Fruit fly (Drosophila melanogaster) whole organism, embryonic: Measurements from ENCODE around the gene kra.

Experiments used
- Atf3 ChIP-seq: fragments of 200-800 bp; sonication (Bioruptor generic); optimal IDR thresholded peaks from 3 replicates; lab custom pipeline; 2016; ENCODE audit warnings: missing biosample characterization, missing genetic modification characterization
- Atf6 ChIP-seq: fragments of 200-800 bp; sonication (Bioruptor generic); IDR thresholded peaks from 2 replicates; pipeline ENCODE4 v1.3.6; 2022; ENCODE audit warnings: missing biosample characterization, missing genetic modification characterization
- B-H1 ChIP-seq: fragments of 200-800 bp; sonication (Bioruptor generic); IDR thresholded peaks from 3 replicates; pipeline ENCODE4 v1.3.6; 2022; ENCODE audit warnings: missing biosample characterization, missing genetic modification characterization
- CG10267 ChIP-seq: fragments of 200-800 bp; sonication (Bioruptor generic); optimal IDR thresholded peaks from 2 replicates; lab custom pipeline; 2018; ENCODE audit warnings: missing biosample characterization, mild to moderate bottlenecking, missing genetic modification characterization, moderate library complexity
- CG10431 ChIP-seq: fragments of 200-800 bp; sonication (Bioruptor generic); optimal IDR thresholded peaks from 3 replicates; lab custom pipeline; 2018; ENCODE audit warnings: missing biosample characterization, mild to moderate bottlenecking, missing genetic modification characterization
- CG11085 ChIP-seq: fragments of 200-800 bp; sonication (Bioruptor generic); IDR thresholded peaks from 2 replicates; pipeline ENCODE4 v1.3.6; 2022; ENCODE audit warnings: missing biosample characterization, missing genetic modification characterization
- CG12942 ChIP-seq: fragments of 200-800 bp; sonication (Bioruptor generic); optimal IDR thresholded peaks from 3 replicates; lab custom pipeline; 2016; ENCODE audit warnings: missing biosample characterization, missing genetic modification characterization
- CG14441 ChIP-seq: fragments of 200-800 bp; sonication (Bioruptor generic); IDR thresholded peaks from 2 replicates; pipeline ENCODE4 v1.3.6; 2022; ENCODE audit warnings: missing biosample characterization, missing genetic modification characterization
- CG14710 ChIP-seq: fragments of 200-800 bp; sonication (Bioruptor generic); optimal IDR thresholded peaks from 3 replicates; lab custom pipeline; 2019; ENCODE audit warnings: missing biosample characterization, mild to moderate bottlenecking, missing genetic modification characterization, moderate library complexity
- CG17361 ChIP-seq: fragments of 200-800 bp; sonication (Bioruptor generic); IDR thresholded peaks from 3 replicates; pipeline ENCODE4 v1.3.6; 2022; ENCODE audit warnings: missing biosample characterization, missing genetic modification characterization
- CG2116 ChIP-seq: fragments of 200-800 bp; sonication (Bioruptor generic); optimal IDR thresholded peaks from 3 replicates; lab custom pipeline; 2018; ENCODE audit warnings: missing biosample characterization, mild to moderate bottlenecking, missing genetic modification characterization
- CG2889 ChIP-seq: fragments of 200-800 bp; sonication (Bioruptor generic); IDR thresholded peaks from 3 replicates; pipeline ENCODE4 v1.3.6; 2022; ENCODE audit warnings: missing biosample characterization, missing genetic modification characterization
- CG31224 ChIP-seq: fragments of 200-800 bp; sonication (Bioruptor generic); IDR thresholded peaks from 2 replicates; pipeline ENCODE4 v1.3.6; 2022; ENCODE audit warnings: missing biosample characterization, missing genetic modification characterization
- CG32767 ChIP-seq: fragments of 200-800 bp; sonication (Bioruptor generic); IDR thresholded peaks from 2 replicates; pipeline ENCODE4 v1.3.6; 2022; ENCODE audit warnings: missing biosample characterization, missing genetic modification characterization
- CG3281 ChIP-seq: fragments of 200-800 bp; sonication (Bioruptor generic); optimal IDR thresholded peaks from 3 replicates; lab custom pipeline; 2017; ENCODE audit warnings: missing biosample characterization, mild to moderate bottlenecking, missing genetic modification characterization
- CG3847 ChIP-seq: fragments of 200-800 bp; sonication (Bioruptor generic); IDR thresholded peaks from 2 replicates; pipeline ENCODE4 v1.3.6; 2022; ENCODE audit warnings: missing biosample characterization, missing genetic modification characterization
- CG4820 ChIP-seq: fragments of 200-800 bp; sonication (Bioruptor generic); optimal IDR thresholded peaks from 3 replicates; lab custom pipeline; 2016; ENCODE audit warnings: missing biosample characterization, missing genetic modification characterization
- CG6175 ChIP-seq: fragments of 200-800 bp; sonication (Bioruptor generic); IDR thresholded peaks from 3 replicates; pipeline ENCODE4 v1.3.6; 2022; ENCODE audit warnings: missing biosample characterization, missing genetic modification characterization
- CG6791 ChIP-seq: fragments of 200-800 bp; sonication (Bioruptor generic); IDR thresholded peaks from 3 replicates; pipeline ENCODE4 v1.3.6; 2022; ENCODE audit warnings: missing biosample characterization, missing genetic modification characterization; ENCODE audit not compliant: partially characterized antibody
- CG6854 ChIP-seq: fragments of 200-800 bp; sonication (Bioruptor generic); optimal IDR thresholded peaks from 3 replicates; lab custom pipeline; 2017; ENCODE audit warnings: missing biosample characterization, mild to moderate bottlenecking, missing genetic modification characterization
- CG7357 ChIP-seq: fragments of 200-800 bp; sonication (Bioruptor generic); IDR thresholded peaks from 3 replicates; pipeline ENCODE4 v1.3.6; 2022; ENCODE audit warnings: missing biosample characterization, missing genetic modification characterization
- CG9609 ChIP-seq: fragments of 200-800 bp; sonication (Bioruptor generic); optimal IDR thresholded peaks from 3 replicates; lab custom pipeline; 2016; ENCODE audit warnings: missing biosample characterization, missing genetic modification characterization
- Dip3 ChIP-seq: fragments of 200-800 bp; sonication (Bioruptor generic); optimal IDR thresholded peaks from 3 replicates; lab custom pipeline; 2016; ENCODE audit warnings: missing biosample characterization, missing genetic modification characterization
- Ets65A ChIP-seq: fragments of 200-800 bp; sonication (Bioruptor generic); peaks from one replicate; lab custom pipeline; 2016; ENCODE audit warnings: missing biosample characterization, missing genetic modification characterization
- Fer3 ChIP-seq: fragments of 200-800 bp; sonication (Bioruptor generic); optimal IDR thresholded peaks from 2 replicates; lab custom pipeline; 2018; ENCODE audit warnings: missing biosample characterization, mild to moderate bottlenecking, missing genetic modification characterization, moderate library complexity
- Gug ChIP-seq: fragments of 200-800 bp; sonication (Bioruptor generic); IDR thresholded peaks from 4 replicates; pipeline ENCODE4 v1.3.6; 2022; ENCODE audit warnings: missing biosample characterization, missing genetic modification characterization
- H2.0 ChIP-seq: fragments of 200-800 bp; sonication (Bioruptor generic); IDR thresholded peaks from 2 replicates; pipeline ENCODE4 v1.3.6; 2022; ENCODE audit warnings: missing biosample characterization, missing genetic modification characterization
- HmgZ ChIP-seq: fragments of 200-800 bp; sonication (Bioruptor generic); optimal IDR thresholded peaks from 2 replicates; lab custom pipeline; 2018; ENCODE audit warnings: missing biosample characterization, mild to moderate bottlenecking, missing genetic modification characterization
- MTF-1 ChIP-seq: fragments of 200-800 bp; sonication (Bioruptor generic); optimal IDR thresholded peaks from 2 replicates; lab custom pipeline; 2018; ENCODE audit warnings: missing biosample characterization, mild to moderate bottlenecking, missing genetic modification characterization, borderline replicate concordance
- Myb ChIP-seq: fragments of 200-800 bp; sonication (Bioruptor generic); optimal IDR thresholded peaks from 2 replicates; lab custom pipeline; 2016; ENCODE audit warnings: missing biosample characterization, missing genetic modification characterization
- Poxn ChIP-seq: fragments of 200-800 bp; sonication (Bioruptor generic); IDR thresholded peaks from 2 replicates; pipeline ENCODE4 v1.3.6; 2022; ENCODE audit warnings: missing biosample characterization, missing genetic modification characterization
- Side ChIP-seq: fragments of 200-800 bp; sonication (Bioruptor generic); optimal IDR thresholded peaks from 2 replicates; lab custom pipeline; 2016; ENCODE audit warnings: missing biosample characterization, missing genetic modification characterization
- abd-A ChIP-seq: fragments of 200-800 bp; sonication (Bioruptor generic); optimal IDR thresholded peaks from 3 replicates; lab custom pipeline; 2019; ENCODE audit warnings: missing biosample characterization, mild to moderate bottlenecking, missing genetic modification characterization, moderate library complexity
- ap ChIP-seq: fragments of 200-800 bp; sonication (Bioruptor generic); IDR thresholded peaks from 2 replicates; pipeline ENCODE4 v1.3.6; 2022; ENCODE audit warnings: missing biosample characterization, missing genetic modification characterization
- crol ChIP-seq: fragments of 200-800 bp; sonication (Bioruptor generic); IDR thresholded peaks from 2 replicates; pipeline ENCODE4 v1.3.6; 2022; ENCODE audit warnings: missing biosample characterization, missing genetic modification characterization
- cwo ChIP-seq: fragments of 200-800 bp; sonication (Bioruptor generic); optimal IDR thresholded peaks from 3 replicates; lab custom pipeline; 2017; ENCODE audit warnings: missing biosample characterization, missing genetic modification characterization, mild to moderate bottlenecking, moderate library complexity, missing genetic modification reagents
- dmrt99B ChIP-seq: fragments of 200-800 bp; sonication (Bioruptor generic); optimal IDR thresholded peaks from 2 replicates; lab custom pipeline; 2018; ENCODE audit warnings: missing biosample characterization, mild to moderate bottlenecking, missing genetic modification characterization, moderate library complexity
- dpn ChIP-seq, 2 experiments: fragments of 200-800 bp; sonication (Bioruptor generic); optimal IDR thresholded peaks; 3 replicates each; lab custom pipeline; 2016; ENCODE audit warnings: missing biosample characterization in 2 of 2, missing genetic modification characterization in 2 of 2
- gcm2 ChIP-seq: fragments of 200-800 bp; sonication (Bioruptor generic); optimal IDR thresholded peaks from 2 replicates; lab custom pipeline; 2016; ENCODE audit warnings: missing biosample characterization, missing genetic modification characterization
- hkb ChIP-seq, 2 experiments: fragments of 200-800 bp in 1 of 2; fragments of >200 bp in 1 of 2; sonication (Bioruptor generic) in 1 of 2; IDR thresholded peaks in 1 of 2; optimal IDR thresholded peaks in 1 of 2; 2 replicates each; pipeline versions ENCODE4 v1.3.6 to Lab custom; 2017 to 2022; ENCODE audit warnings: missing biosample characterization in 1 of 2, missing genetic modification characterization in 1 of 2
- ken ChIP-seq: fragments of 200-800 bp; sonication (Bioruptor generic); IDR thresholded peaks from 3 replicates; pipeline ENCODE4 v1.3.6; 2022; ENCODE audit warnings: missing biosample characterization, missing genetic modification characterization
- lmd ChIP-seq: fragments of 200-800 bp; sonication (Bioruptor generic); IDR thresholded peaks from 2 replicates; pipeline ENCODE4 v1.3.6; 2022; ENCODE audit warnings: missing biosample characterization, missing genetic modification characterization
- nau ChIP-seq: fragments of 200-800 bp; sonication (Bioruptor generic); optimal IDR thresholded peaks from 3 replicates; lab custom pipeline; 2017; ENCODE audit warnings: missing biosample characterization, mild to moderate bottlenecking, missing genetic modification characterization, missing genetic modification reagents
- nerfin-1 ChIP-seq: fragments of 200-800 bp; sonication (Bioruptor generic); optimal IDR thresholded peaks from 3 replicates; lab custom pipeline; 2019; ENCODE audit warnings: missing biosample characterization, mild to moderate bottlenecking, missing genetic modification characterization, moderate library complexity
- salm ChIP-seq: fragments of 200-800 bp; sonication (Bioruptor generic); optimal IDR thresholded peaks from 2 replicates; lab custom pipeline; 2018; ENCODE audit warnings: missing biosample characterization, mild to moderate bottlenecking, missing genetic modification characterization
- sqz ChIP-seq: fragments of 200-800 bp; sonication (Bioruptor generic); optimal IDR thresholded peaks from 3 replicates; lab custom pipeline; 2018; ENCODE audit warnings: missing biosample characterization, mild to moderate bottlenecking, missing genetic modification characterization
- sug ChIP-seq: fragments of 200-800 bp; optimal IDR thresholded peaks from 2 replicates; lab custom pipeline; 2019; ENCODE audit warnings: missing biosample characterization, mild to moderate bottlenecking, missing genetic modification characterization, moderate library complexity
- tap ChIP-seq: fragments of 200-800 bp; optimal IDR thresholded peaks from 3 replicates; lab custom pipeline; 2019; ENCODE audit warnings: missing biosample characterization, mild to moderate bottlenecking, missing genetic modification characterization, moderate library complexity
- wdn ChIP-seq: fragments of 200-800 bp; sonication (Bioruptor generic); IDR thresholded peaks from 2 replicates; pipeline ENCODE4 v1.3.6; 2022; ENCODE audit warnings: missing biosample characterization, missing genetic modification characterization
- wek ChIP-seq: fragments of 200-800 bp; sonication (Bioruptor generic); optimal IDR thresholded peaks from 3 replicates; lab custom pipeline; 2018; ENCODE audit warnings: missing biosample characterization, mild to moderate bottlenecking, missing genetic modification characterization, moderate library complexity
- yki ChIP-seq: fragments of >200 bp; optimal IDR thresholded peaks from 3 replicates; lab custom pipeline; 2018
- zfh1 ChIP-seq: fragments of 200-800 bp; sonication (Bioruptor generic); IDR thresholded peaks from 3 replicates; pipeline ENCODE4 v1.3.6; 2022; ENCODE audit warnings: missing biosample characterization, missing genetic modification characterization

The kra gene

DNA sequence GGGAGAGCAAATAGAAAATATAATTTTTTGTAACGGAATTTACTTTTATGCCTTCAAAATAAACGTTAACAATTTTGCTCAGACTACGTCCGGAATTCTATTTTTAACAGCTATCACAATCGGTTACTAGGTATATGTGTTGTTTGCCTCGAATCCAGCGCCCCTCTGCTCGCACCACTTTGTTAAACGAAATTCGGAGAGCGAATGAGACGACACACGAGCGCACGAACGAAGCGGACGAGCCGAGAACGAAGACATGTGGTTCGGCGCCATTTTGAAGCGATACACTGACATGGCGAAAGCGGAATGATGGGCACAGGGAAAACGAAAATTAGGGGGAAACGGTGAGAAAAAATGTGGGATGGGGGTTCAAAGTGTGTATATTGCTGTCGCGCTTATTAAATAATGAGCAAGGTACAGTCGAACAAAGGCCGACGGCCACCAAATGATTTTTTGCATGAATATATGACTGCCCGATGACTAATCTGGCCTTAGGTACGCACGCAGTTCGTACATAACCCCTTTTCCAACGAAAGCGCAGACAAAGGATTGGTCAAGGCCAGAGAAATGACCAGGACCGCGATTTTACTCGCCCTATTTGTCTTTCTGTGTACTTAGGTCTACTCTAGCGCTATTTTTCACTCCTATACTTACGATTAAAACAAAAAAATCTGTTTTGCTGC is 434 bp downstream of the kra start (continued):
- no peak for TF ChIP-seq CG3281 (GFP tag; lab: Kevin White, UChicago)
- TF ChIP-seq tap (tag; lab: Kevin White, UChicago): no peak
- TF ChIP-seq CG31224 (GFP tag; lab: Robert Waterston, UW): no peak
- no peak for TF ChIP-seq CG10267
- TF ChIP-seq Atf6 (GFP tag; lab: Robert Waterston, UW): no peak
- TF ChIP-seq CG11085 (GFP tag; lab: Robert Waterston, UW): no peak
- TF ChIP-seq Dip3 (GFP tag; lab: Kevin White, UChicago): no peak
- TF ChIP-seq cwo: peak; percentile 48
- TF ChIP-seq CG6175 (GFP tag; lab: Robert Waterston, UW): no peak
- TF ChIP-seq CG14441 (GFP tag; lab: Robert Waterston, UW): no peak
- TF ChIP-seq CG17361: no peak
- TF ChIP-seq CG32767 (GFP tag; lab: Robert Waterston, UW): no peak
- TF ChIP-seq HmgZ (tag; lab: Kevin White, UChicago): peak; percentile 32
- peak; percentile 89 for TF ChIP-seq CG10431 (GFP tag; lab: Kevin White, UChicago)
- no peak for TF ChIP-seq yki (lab: Kevin White, UChicago)
- no peak for TF ChIP-seq crol (GFP tag; lab: Robert Waterston, UW)
- no peak for TF ChIP-seq CG4820
- TF ChIP-seq Poxn (GFP tag; lab: Robert Waterston, UW): no peak
- peak; percentile 18 for TF ChIP-seq Fer3 (tag; lab: Kevin White, UChicago)
- no peak for TF ChIP-seq dmrt99B (tag; lab: Kevin White, UChicago)
- TF ChIP-seq ken (GFP tag; lab: Robert Waterston, UW): no peak
- TF ChIP-seq Side: no peak
- no peak for TF ChIP-seq Atf3 (GFP tag; lab: Kevin White, UChicago)
- no peak for TF ChIP-seq H2.0 (GFP tag; lab: Robert Waterston, UW)
- TF ChIP-seq salm (tag; lab: Kevin White, UChicago): no peak
- TF ChIP-seq wek (GFP tag; lab: Kevin White, UChicago): peak; percentile 58
- no peak for TF ChIP-seq CG9609 (GFP tag; lab: Kevin White, UChicago)
- TF ChIP-seq CG2889 (GFP tag; lab: Robert Waterston, UW): no peak
- no peak for TF ChIP-seq wdn (GFP tag; lab: Robert Waterston, UW)
- no peak for TF ChIP-seq Ets65A (GFP tag; lab: Kevin White, UChicago)
- no peak for TF ChIP-seq CG6854 (GFP tag; lab: Kevin White, UChicago)
- no peak for TF ChIP-seq nau (GFP tag; lab: Kevin White, UChicago)
- no peak for TF ChIP-seq zfh1 (GFP tag; lab: Robert Waterston, UW)
- TF ChIP-seq CG2116 (GFP tag; lab: Kevin White, UChicago): no peak
- no peak for TF ChIP-seq dpn (GFP tag; optimal IDR thresholded peaks at IDR 0.05; lab: Kevin White, UChicago)
- TF ChIP-seq CG7357: no peak
- peak; percentile 70 for TF ChIP-seq sug (tag; lab: Kevin White, UChicago)
- no peak for TF ChIP-seq Myb (GFP tag; lab: Kevin White, UChicago)
- no peak for TF ChIP-seq B-H1 (GFP tag; lab: Robert Waterston, UW)
- TF ChIP-seq CG3847 (GFP tag; lab: Robert Waterston, UW): no peak
- no peak for TF ChIP-seq ap (GFP tag; lab: Robert Waterston, UW)
- TF ChIP-seq CG14710: no peak
- no peak for TF ChIP-seq lmd (GFP tag; lab: Robert Waterston, UW)
- no peak for TF ChIP-seq gcm2 (GFP tag; lab: Kevin White, UChicago)
- peak; percentile 78 for TF ChIP-seq nerfin-1 (tag; lab: Kevin White, UChicago)
- TF ChIP-seq sqz (GFP tag; lab: Kevin White, UChicago): peak; percentile 25
- no peak for TF ChIP-seq CG6791 (GFP tag; lab: Robert Waterston, UW)
- TF ChIP-seq MTF-1: peak; percentile 21
- no peak for TF ChIP-seq hkb (optimal IDR thresholded peaks at IDR 0.05; lab: Kevin White, UChicago)
- no peak for TF ChIP-seq hkb (GFP tag; IDR thresholded peaks at IDR 0.05; lab: Robert Waterston, UW)
- TF ChIP-seq CG12942 (GFP tag; lab: Kevin White, UChicago): no peak
- TF ChIP-seq Gug (GFP tag; lab: Robert Waterston, UW): no peak
- TF ChIP-seq abd-A (tag; lab: Kevin White, UChicago): no peak
